Worm (Caenorhabditis elegans) whole organism, L4 larva: ENCODE results near the gene F58F9.9.
A peak's percentile ranks its signal among the peaks of the same experiment; 100 is the strongest.

ENCODE experiments used
- D1046.2 ChIP-seq: fragments of 200-800 bp; sonication (Bioruptor generic); IDR thresholded peaks from 2 replicates; pipeline ENCODE4 v1.3.6; 2022; ENCODE audit warnings: missing genetic modification characterization, missing compliant biosample characterization
- F10B5.3 ChIP-seq: sonication (generic microtip); optimal IDR thresholded peaks from 2 replicates; lab custom pipeline; 2016; ENCODE audit warnings: mild to moderate bottlenecking, missing genetic modification characterization, missing compliant biosample characterization
- F26F4.8 ChIP-seq: fragments of 200-800 bp; sonication (Bioruptor generic); conservative IDR thresholded peaks from 2 replicates; pipeline ENCODE4 v1.3.6; 2022; ENCODE audit warnings: missing genetic modification characterization, missing compliant biosample characterization
- F44E2.7 ChIP-seq: fragments of 200-800 bp; sonication (Bioruptor generic); IDR thresholded peaks from 2 replicates; pipeline ENCODE4 v2.1.2; 2022; ENCODE audit warnings: missing genetic modification characterization, missing compliant biosample characterization
- F49E8.2 ChIP-seq: sonication (generic microtip); optimal IDR thresholded peaks from 2 replicates; lab custom pipeline; 2016; ENCODE audit warnings: missing compliant biosample characterization, mild to moderate bottlenecking, missing genetic modification characterization, borderline replicate concordance
- R02D3.7 ChIP-seq: fragments of 150-350 bp; sonication (generic microtip); optimal IDR thresholded peaks from 3 replicates; lab custom pipeline; 2014; ENCODE audit warnings: missing biosample characterization, missing genetic modification characterization
- Y48G9A.11 ChIP-seq: fragments of 200-800 bp; sonication (Bioruptor generic); IDR thresholded peaks from 2 replicates; pipeline ENCODE4 v1.3.6; 2022; ENCODE audit warnings: missing genetic modification reagents, missing genetic modification characterization, missing compliant biosample characterization
- ZK546.5 ChIP-seq, 2 experiments: sonication (generic microtip); optimal IDR thresholded peaks; 2 replicates each; lab custom pipeline; 2017; ENCODE audit warnings: missing biosample characterization in 2 of 2, missing genetic modification characterization in 2 of 2
- aha-1 ChIP-seq: fragments of 150-350 bp; peaks from one replicate; lab custom pipeline; 2014; ENCODE audit warnings: missing biosample characterization, missing genetic modification characterization
- arid-1 ChIP-seq: fragments of 200-800 bp; sonication (Bioruptor generic); conservative IDR thresholded peaks from 2 replicates; pipeline ENCODE4 v1.3.6; 2022; ENCODE audit warnings: missing genetic modification reagents, missing genetic modification characterization, missing compliant biosample characterization
- attf-4 ChIP-seq: sonication (generic microtip); optimal IDR thresholded peaks from 3 replicates; lab custom pipeline; 2017; ENCODE audit warnings: missing biosample characterization, missing genetic modification characterization
- ceh-28 ChIP-seq: fragments of 150-350 bp; optimal IDR thresholded peaks from 2 replicates; lab custom pipeline; 2014; ENCODE audit warnings: missing biosample characterization, missing genetic modification reagents, missing genetic modification characterization
- ceh-44 ChIP-seq: fragments of 200-800 bp; sonication (Bioruptor generic); IDR thresholded peaks from 2 replicates; pipeline ENCODE4 v1.3.6; 2022; ENCODE audit warnings: missing genetic modification reagents, missing genetic modification characterization, missing compliant biosample characterization
- ceh-82 ChIP-seq: sonication (generic microtip); optimal IDR thresholded peaks from 2 replicates; lab custom pipeline; 2017; ENCODE audit warnings: missing biosample characterization, missing genetic modification characterization
- ces-1 ChIP-seq: fragments of 150-350 bp; sonication (generic microtip); optimal IDR thresholded peaks from 4 replicates; lab custom pipeline; 2014; ENCODE audit warnings: missing biosample characterization, missing genetic modification reagents, missing genetic modification characterization
- cey-2 ChIP-seq: sonication (generic microtip); optimal IDR thresholded peaks from 3 replicates; lab custom pipeline; 2017; ENCODE audit warnings: missing genetic modification characterization, mild to moderate bottlenecking, missing compliant biosample characterization, antibody characterized with exemption, borderline replicate concordance; ENCODE audit not compliant: insufficient read depth
- ctbp-1 ChIP-seq: fragments of 200-800 bp; sonication (Bioruptor generic); IDR thresholded peaks from 2 replicates; pipeline ENCODE4 v1.3.6; 2022; ENCODE audit warnings: missing genetic modification reagents, missing genetic modification characterization, missing compliant biosample characterization
- daf-8 ChIP-seq: fragments of 200-800 bp; sonication (Bioruptor generic); IDR thresholded peaks from 2 replicates; pipeline ENCODE4 v1.3.6; 2022; ENCODE audit warnings: missing genetic modification characterization, missing compliant biosample characterization
- dmd-9 ChIP-seq: fragments of 200-800 bp; sonication (Bioruptor generic); IDR thresholded peaks from 2 replicates; pipeline ENCODE4 v1.3.6; 2022; ENCODE audit warnings: missing genetic modification reagents, missing genetic modification characterization, missing compliant biosample characterization
- dpl-1 ChIP-seq: fragments of 150-350 bp; optimal IDR thresholded peaks from 2 replicates; lab custom pipeline; 2014; ENCODE audit warnings: missing biosample characterization, missing genetic modification reagents, missing genetic modification characterization
- duxl-1 ChIP-seq: sonication (generic microtip); optimal IDR thresholded peaks from 2 replicates; lab custom pipeline; 2016; ENCODE audit warnings: mild to moderate bottlenecking, missing genetic modification characterization, moderate library complexity, missing compliant biosample characterization; ENCODE audit not compliant: poor library complexity
- dve-1 ChIP-seq: sonication (generic microtip); optimal IDR thresholded peaks from 2 replicates; lab custom pipeline; 2017; ENCODE audit warnings: antibody characterized with exemption, mild to moderate bottlenecking, missing genetic modification characterization, missing compliant biosample characterization; ENCODE audit not compliant: insufficient read depth
- egl-27 ChIP-seq: sonication (generic microtip); optimal IDR thresholded peaks from 3 replicates; lab custom pipeline; 2017; ENCODE audit warnings: missing biosample characterization, missing genetic modification reagents, missing genetic modification characterization
- egl-43 ChIP-seq: fragments of 200-800 bp; sonication (Bioruptor generic); IDR thresholded peaks from 2 replicates; pipeline ENCODE4 v1.3.6; 2022; ENCODE audit warnings: missing genetic modification reagents, missing genetic modification characterization, missing compliant biosample characterization
- gei-8 ChIP-seq: fragments of 200-800 bp; sonication (Bioruptor generic); optimal IDR thresholded peaks from 2 replicates; lab custom pipeline; 2018; ENCODE audit warnings: mild to moderate bottlenecking, missing genetic modification characterization, missing compliant biosample characterization
- hlh-11 ChIP-seq: fragments of 200-800 bp; sonication (Bioruptor generic); optimal IDR thresholded peaks from 2 replicates; lab custom pipeline; 2018; ENCODE audit warnings: mild to moderate bottlenecking, missing genetic modification characterization, missing compliant biosample characterization
- hlh-30 ChIP-seq: sonication (generic microtip); optimal IDR thresholded peaks from 2 replicates; lab custom pipeline; 2017; ENCODE audit warnings: antibody characterized with exemption, mild to moderate bottlenecking, missing genetic modification characterization, missing compliant biosample characterization; ENCODE audit not compliant: insufficient read depth
- lim-7 ChIP-seq: fragments of 200-800 bp; sonication (Bioruptor generic); IDR thresholded peaks from 2 replicates; pipeline ENCODE4 v1.3.6; 2022; ENCODE audit warnings: missing genetic modification characterization, missing compliant biosample characterization
- lin-1 ChIP-seq: fragments of 200-800 bp; sonication (Bioruptor generic); IDR thresholded peaks from 2 replicates; pipeline ENCODE4 v1.3.6; 2022; ENCODE audit warnings: missing genetic modification reagents, missing genetic modification characterization, missing compliant biosample characterization
- lin-13 ChIP-seq: fragments of 150-350 bp; optimal IDR thresholded peaks from 2 replicates; lab custom pipeline; 2014; ENCODE audit warnings: missing biosample characterization, missing genetic modification reagents, missing genetic modification characterization
- lin-15B ChIP-seq: fragments of 150-350 bp; sonication (generic microtip); optimal IDR thresholded peaks from 3 replicates; lab custom pipeline; 2014; ENCODE audit warnings: missing biosample characterization, missing genetic modification characterization
- lin-29 ChIP-seq: fragments of 200-800 bp; sonication (Bioruptor generic); IDR thresholded peaks from 2 replicates; pipeline ENCODE4 v1.3.6; 2022; ENCODE audit warnings: missing genetic modification reagents, missing genetic modification characterization, missing compliant biosample characterization
- lsy-2 ChIP-seq, 2 experiments: fragments of 150-350 bp in 1 of 2; sonication (generic microtip) in 1 of 2; optimal IDR thresholded peaks; 2 replicates each; lab custom pipeline; 2014 to 2017; ENCODE audit warnings: missing biosample characterization in 2 of 2, missing genetic modification characterization in 2 of 2
- mdl-1 ChIP-seq, 2 experiments: fragments of 150-350 bp in 1 of 2; sonication (generic microtip) in 1 of 2; optimal IDR thresholded peaks; 2 replicates each; lab custom pipeline; 2014 to 2017; ENCODE audit warnings: missing biosample characterization in 2 of 2, missing genetic modification characterization in 2 of 2
- mep-1 ChIP-seq: fragments of 150-350 bp; sonication (generic microtip); optimal IDR thresholded peaks from 3 replicates; lab custom pipeline; 2014; ENCODE audit warnings: missing biosample characterization, missing genetic modification characterization
- mes-2 ChIP-seq: sonication (generic microtip); optimal IDR thresholded peaks from 2 replicates; lab custom pipeline; 2016; ENCODE audit warnings: missing genotype, mild to moderate bottlenecking, missing genetic modification characterization, missing compliant biosample characterization; ENCODE audit not compliant: poor library complexity, severe bottlenecking
- mxl-3 ChIP-seq: fragments of 200-800 bp; sonication (Bioruptor generic); optimal IDR thresholded peaks from 2 replicates; lab custom pipeline; 2018; ENCODE audit warnings: mild to moderate bottlenecking, missing genetic modification characterization, missing compliant biosample characterization
- nhr-10 ChIP-seq: fragments of 150-350 bp; optimal IDR thresholded peaks from 2 replicates; lab custom pipeline; 2014; ENCODE audit warnings: missing biosample characterization, missing genetic modification characterization
- nhr-102 ChIP-seq: sonication (generic microtip); optimal IDR thresholded peaks from 2 replicates; lab custom pipeline; 2016; ENCODE audit warnings: mild to moderate bottlenecking, missing genetic modification characterization, moderate library complexity, missing compliant biosample characterization
- nhr-11 ChIP-seq: fragments of 150-350 bp; optimal IDR thresholded peaks from 2 replicates; lab custom pipeline; 2014; ENCODE audit warnings: missing biosample characterization, missing genetic modification characterization
- nhr-237 ChIP-seq: sonication (generic microtip); optimal IDR thresholded peaks from 2 replicates; lab custom pipeline; 2017; ENCODE audit warnings: missing biosample characterization, missing genetic modification characterization
- nhr-25 ChIP-seq: sonication (generic microtip); optimal IDR thresholded peaks from 2 replicates; lab custom pipeline; 2017; ENCODE audit warnings: missing genetic modification characterization, mild to moderate bottlenecking, missing compliant biosample characterization, antibody characterized with exemption, moderate library complexity, borderline replicate concordance; ENCODE audit not compliant: insufficient read depth
- nhr-41 ChIP-seq: fragments of 200-800 bp; sonication (Bioruptor generic); IDR thresholded peaks from 2 replicates; pipeline ENCODE4 v1.3.6; 2022; ENCODE audit warnings: missing genetic modification reagents, missing genetic modification characterization, missing compliant biosample characterization
- nhr-42 ChIP-seq: fragments of 200-800 bp; sonication (Bioruptor generic); IDR thresholded peaks from 2 replicates; pipeline ENCODE4 v1.3.6; 2022; ENCODE audit warnings: missing genetic modification characterization, missing compliant biosample characterization
- nhr-6 ChIP-seq: fragments of 150-350 bp; optimal IDR thresholded peaks from 2 replicates; lab custom pipeline; 2014; ENCODE audit warnings: missing biosample characterization, missing genetic modification characterization
- spr-1 ChIP-seq: sonication (generic microtip); optimal IDR thresholded peaks from 2 replicates; lab custom pipeline; 2016; ENCODE audit warnings: mild to moderate bottlenecking, missing genetic modification characterization, missing compliant biosample characterization
- spr-3 ChIP-seq: fragments of 200-800 bp; sonication (Bioruptor generic); optimal IDR thresholded peaks from 2 replicates; lab custom pipeline; 2018; ENCODE audit warnings: mild to moderate bottlenecking, missing genetic modification characterization, missing compliant biosample characterization
- tag-97 ChIP-seq: fragments of 200-800 bp; sonication (Bioruptor generic); IDR thresholded peaks from 2 replicates; pipeline ENCODE4 v1.3.6; 2022; ENCODE audit warnings: missing genetic modification characterization, missing compliant biosample characterization
- zag-1 ChIP-seq: fragments of 150-350 bp; optimal IDR thresholded peaks from 2 replicates; lab custom pipeline; 2014; ENCODE audit warnings: missing biosample characterization, missing genetic modification characterization
- zip-2 ChIP-seq: fragments of 150-350 bp; optimal IDR thresholded peaks from 2 replicates; lab custom pipeline; 2014; ENCODE audit warnings: missing biosample characterization, missing genetic modification characterization
- ztf-7 ChIP-seq: fragments of 150-350 bp; optimal IDR thresholded peaks from 2 replicates; lab custom pipeline; 2014; ENCODE audit warnings: missing biosample characterization, missing genetic modification characterization

F58F9.9 gene

ce11 chrIV:6206294-6206776 lies 33.8 kb upstream of the F58F9.9 start, which contains the start of gene C49A9.10 (continued):
- TF ChIP-seq ces-1 (GFP tag; lab: Kevin White, UChicago) (no peak), cey-2 (tag; lab: Kevin White, UChicago) (no peak), ceh-82 (no peak), D1046.2 (GFP tag; lab: Robert Waterston, UW) (no peak), lin-13 (GFP tag; lab: Kevin White, UChicago) (peak; percentile 36), mep-1 (peak; percentile 76), mxl-3 (no peak), ztf-7 (tag; lab: Kevin White, UChicago) (peak; percentile 55), F26F4.8 (no peak), dve-1 (peak; percentile 73), lsy-2 (tag; optimal IDR thresholded peaks at IDR 0.05; lab: Kevin White, UChicago) (peak in 1 of 2 experiments; percentile 89), nhr-11 (tag; lab: Kevin White, UChicago) (peak; percentile 3), F49E8.2 (tag; lab: Kevin White, UChicago) (peak; percentile 82), lin-1 (no peak), nhr-237 (no peak), F10B5.3 (tag; lab: Kevin White, UChicago) (peak; percentile 59), hlh-11 (no peak), mes-2 (tag; lab: Kevin White, UChicago) (peak; percentile 100), spr-3 (GFP tag; lab: Kevin White, UChicago) (no peak), ceh-44 (peak; percentile 52; the same call in 1 of the 2 replicates), mdl-1 (tag; optimal IDR thresholded peaks at IDR 0.05; lab: Kevin White, UChicago) (no peak), spr-1 (tag; lab: Kevin White, UChicago) (peak; percentile 38), nhr-6 (tag; lab: Kevin White, UChicago) (no peak), nhr-102 (tag; lab: Kevin White, UChicago) (peak; percentile 74), ceh-28 (no peak), ZK546.5 (tag; optimal IDR thresholded peaks at IDR 0.05; lab: Kevin White, UChicago) (no peak), attf-4 (no peak), hlh-30 (tag; lab: Kevin White, UChicago) (peak; percentile 77), daf-8 (GFP tag; lab: Robert Waterston, UW) (no peak), nhr-10 (no peak), egl-43 (no peak), R02D3.7 (no peak), Y48G9A.11 (GFP tag; lab: Robert Waterston, UW) (peak; percentile 74; the same call in 1 of the 2 replicates), lin-29 (GFP tag; lab: Robert Waterston, UW) (no peak), arid-1 (no peak), dpl-1 (peak; percentile 98), ctbp-1 (GFP tag; lab: Robert Waterston, UW) (0 out of 2 replicates have a peak, but pooled peaks have one; percentile 28), lim-7 (GFP tag; lab: Robert Waterston, UW) (no peak), gei-8 (GFP tag; lab: Kevin White, UChicago) (no peak), nhr-25 (tag; lab: Kevin White, UChicago) (no peak), aha-1 (tag; lab: Kevin White, UChicago) (peak; percentile 52), dmd-9 (GFP tag; lab: Robert Waterston, UW) (peak; percentile 83), zip-2 (tag; lab: Kevin White, UChicago) (no peak), nhr-41 (no peak), lin-15B (tag; lab: Kevin White, UChicago) (no peak), F44E2.7 (GFP tag; lab: Robert Waterston, UW) (no peak), nhr-42 (no peak), duxl-1 (tag; lab: Kevin White, UChicago) (peak; percentile 69), egl-27 (no peak), tag-97 (GFP tag; lab: Robert Waterston, UW) (no peak), zag-1 (tag; lab: Kevin White, UChicago) (no peak)
